Worm (Caenorhabditis elegans): ENCODE measurements around the gene srw-94.
A peak's percentile ranks its signal among the peaks of the same experiment; 100 is the strongest.

Gene srw-94

ce11 chrIV:4781123-4781522, 33.2 kb upstream of the srw-94 start (continued):
- peak; percentile 15 for TF ChIP-seq madf-2 (tag; optimal IDR thresholded peaks at IDR 0.05)
- no peak for TF ChIP-seq pros-1 (tag; optimal IDR thresholded peaks at IDR 0.05)
- TF ChIP-seq F13H6.1 (tag; optimal IDR thresholded peaks at IDR 0.05) = no peak
- no peak for TF ChIP-seq ztf-16 (tag; optimal IDR thresholded peaks at IDR 0.05)
- no peak for TF ChIP-seq Y22D7AL.16 (tag; optimal IDR thresholded peaks at IDR 0.05)
- TF ChIP-seq K09A11.1 (tag; optimal IDR thresholded peaks at IDR 0.05; ENCODE audit: insufficient read depth) = no peak

- TF ChIP-seq gmeb-2 (tag; optimal IDR thresholded peaks at IDR 0.05) = peak; percentile 19
These were observed 29.6 kb upstream of the srw-94 start for ce11 chrIV:4784687-4785086.

DNA sequence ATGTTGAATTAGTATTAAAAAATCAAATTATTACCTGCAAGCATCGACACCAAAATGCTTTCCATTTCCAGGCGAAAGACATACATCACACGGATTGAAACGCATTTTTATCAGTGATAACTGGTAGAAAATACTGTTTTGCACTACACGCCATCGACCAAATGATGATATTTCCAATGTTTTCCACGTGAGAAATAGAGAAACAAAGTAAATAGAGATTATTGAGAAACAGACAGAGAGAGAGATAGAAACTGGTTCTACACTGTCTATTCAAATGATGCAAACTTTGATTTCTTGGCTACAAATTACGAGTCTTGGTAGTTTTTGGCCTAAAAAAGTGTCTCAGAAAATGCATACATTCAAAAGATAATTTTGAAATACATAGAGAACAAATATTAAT, 26.0 kb upstream of the srw-94 start, which contains the start of gene nhr-104:
Gene nhr-104 (minus strand): TSS at position 361 of the 400 bp plus-strand sequence.
- no peak for TF ChIP-seq ztf-16 (tag; optimal IDR thresholded peaks at IDR 0.05)
- no peak for TF ChIP-seq ceh-19 (GFP tag; optimal IDR thresholded peaks at IDR 0.05)
- no peak for TF ChIP-seq nhr-232 (tag; optimal IDR thresholded peaks at IDR 0.05)
- TF ChIP-seq tbx-7 (tag; optimal IDR thresholded peaks at IDR 0.05) = no peak
- peak; percentile 29 for TF ChIP-seq elt-2 (tag; optimal IDR thresholded peaks at IDR 0.05)
- TF ChIP-seq T23F11.4 (GFP tag; optimal IDR thresholded peaks at IDR 0.05) = no peak
- no peak for TF ChIP-seq lim-6 (tag; optimal IDR thresholded peaks at IDR 0.05)
- no peak for TF ChIP-seq ceh-6 (GFP tag; optimal IDR thresholded peaks at IDR 0.05)

DNA sequence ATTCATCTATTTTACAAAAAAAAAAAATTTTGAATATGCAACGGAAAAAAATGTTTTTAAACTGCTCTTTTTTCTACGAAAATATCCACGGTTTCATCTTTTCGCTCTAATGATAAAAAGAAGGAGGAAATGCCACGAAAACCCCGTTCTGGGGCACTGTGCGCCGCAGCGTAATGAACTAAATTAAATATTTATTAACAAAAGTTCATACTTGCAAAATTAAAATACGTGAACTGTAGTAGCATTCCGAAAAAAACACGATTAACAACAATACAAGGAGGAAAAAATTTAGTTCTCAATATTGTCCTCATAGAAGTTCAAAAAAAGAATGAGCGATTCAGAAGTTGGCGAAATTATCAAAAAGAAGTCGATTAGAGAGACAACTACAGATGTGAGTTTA, 24.8 kb upstream of the srw-94 start, which contains the start of gene R11E3.1:
Gene R11E3.1 (plus strand): TSS at position 301 of the 400 bp plus-strand sequence.
- TF ChIP-seq K09A11.1 (tag; optimal IDR thresholded peaks at IDR 0.05; ENCODE audit: insufficient read depth) = no peak

- TF ChIP-seq pha-2 (tag; optimal IDR thresholded peaks at IDR 0.05) (no peak), hlh-6 (tag; optimal IDR thresholded peaks at IDR 0.05) (no peak), gmeb-2 (tag; optimal IDR thresholded peaks at IDR 0.05) (no peak)
These were observed 19.2 kb upstream of the srw-94 start for ce11 chrIV:4795111-4795510.

ce11 chrIV:4799114-4799513, 15.2 kb upstream of the srw-94 start, which contains the start of gene eor-1:
TSS of gene eor-1 (minus strand) at chrIV:4799178.
- TF ChIP-seq ceh-48 (tag; optimal IDR thresholded peaks at IDR 0.05) (peak; percentile 93), nfya-1 (tag; optimal IDR thresholded peaks at IDR 0.05) (peak; percentile 45), madf-2 (tag; optimal IDR thresholded peaks at IDR 0.05) (no peak), ceh-31 (tag; optimal IDR thresholded peaks at IDR 0.05) (peak; percentile 39), ceh-22 (tag; optimal IDR thresholded peaks at IDR 0.05) (no peak), rnt-1 (tag; optimal IDR thresholded peaks at IDR 0.05) (no peak), unc-42 (tag; optimal IDR thresholded peaks at IDR 0.05) (peak; percentile 26), ttx-3 (tag; optimal IDR thresholded peaks at IDR 0.05) (no peak), ceh-34 (tag; optimal IDR thresholded peaks at IDR 0.05) (peak; percentile 9)

- TF ChIP-seq che-1 (tag; optimal IDR thresholded peaks at IDR 0.05) = no peak
- TF ChIP-seq pha-4 (tag; optimal IDR thresholded peaks at IDR 0.05) = no peak
- no peak for TF ChIP-seq F13H6.1 (tag; optimal IDR thresholded peaks at IDR 0.05)
- TF ChIP-seq nhr-232 (tag; optimal IDR thresholded peaks at IDR 0.05) = no peak
- no peak for TF ChIP-seq nfya-1 (tag; optimal IDR thresholded peaks at IDR 0.05)
These were observed 11.8 kb upstream of the srw-94 start, which contains the start of gene dpf-7 for ce11 chrIV:4802494-4802893. TSS of gene dpf-7 (minus strand) at chrIV:4802594.

- no peak for TF ChIP-seq elt-4 (tag; optimal IDR thresholded peaks at IDR 0.05)
- TF ChIP-seq dmd-4 (tag; optimal IDR thresholded peaks at IDR 0.05; ENCODE audit: borderline replicate concordance) = no peak
- TF ChIP-seq ceh-19 (GFP tag; optimal IDR thresholded peaks at IDR 0.05) = no peak
- TF ChIP-seq unc-3 (GFP tag; conservative IDR thresholded peaks at IDR 0.05) = no peak
- no peak for TF ChIP-seq unc-3 (tag; optimal IDR thresholded peaks at IDR 0.05)
These were observed 7.8 kb upstream of the srw-94 start, which contains the start of gene dpf-5 for ce11 chrIV:4806486-4806885. TSS of gene dpf-5 (minus strand) at chrIV:4806586.
